Fruit fly (Drosophila melanogaster) whole organism, pupa: ENCODE data around the gene CG7367.

Experiments
- CG10348 ChIP-seq: fragments of 200-800 bp; sonication (Bioruptor generic); IDR thresholded peaks from 2 replicates; pipeline ENCODE4 v1.3.6; 2022; ENCODE audit warnings: missing biosample characterization, missing genetic modification characterization
- CG12605 ChIP-seq: fragments of 200-800 bp; sonication (Bioruptor generic); IDR thresholded peaks from 2 replicates; pipeline ENCODE4 v1.3.6; 2022; ENCODE audit warnings: missing biosample characterization, missing genetic modification characterization
- CG13204 ChIP-seq: fragments of 200-800 bp; sonication (Bioruptor generic); optimal IDR thresholded peaks from 2 replicates; lab custom pipeline; 2018; ENCODE audit warnings: missing biosample characterization, mild to moderate bottlenecking, missing genetic modification characterization, moderate library complexity
- CG14655 ChIP-seq: fragments of 200-800 bp; sonication (Bioruptor generic); optimal IDR thresholded peaks from 3 replicates; lab custom pipeline; 2017; ENCODE audit warnings: mild to moderate bottlenecking, missing biosample characterization, missing genetic modification reagents, missing genetic modification characterization
- CG15710 ChIP-seq: fragments of 200-800 bp; sonication (Bioruptor generic); optimal IDR thresholded peaks from 2 replicates; lab custom pipeline; 2018; ENCODE audit warnings: missing biosample characterization, mild to moderate bottlenecking, missing genetic modification characterization, moderate library complexity
- CG17806 ChIP-seq: fragments of 200-800 bp; sonication (Bioruptor generic); optimal IDR thresholded peaks from 2 replicates; lab custom pipeline; 2018; ENCODE audit warnings: missing biosample characterization, mild to moderate bottlenecking, missing genetic modification characterization, moderate library complexity
- CG32121 ChIP-seq: fragments of 200-800 bp; sonication (Bioruptor generic); IDR thresholded peaks from 2 replicates; pipeline ENCODE4 v1.3.6; 2022; ENCODE audit warnings: missing biosample characterization, missing genetic modification characterization
- CG34367 ChIP-seq: fragments of 200-800 bp; sonication (Bioruptor generic); optimal IDR thresholded peaks from 2 replicates; lab custom pipeline; 2018; ENCODE audit warnings: missing biosample characterization, mild to moderate bottlenecking, missing genetic modification characterization
- CG4496 ChIP-seq: fragments of 200-800 bp; sonication (Bioruptor generic); IDR thresholded peaks from 3 replicates; pipeline ENCODE4 v1.3.6; 2022; ENCODE audit warnings: missing biosample characterization, missing genetic modification characterization
- CG8159 ChIP-seq: fragments of 200-800 bp; sonication (Bioruptor generic); optimal IDR thresholded peaks from 3 replicates; lab custom pipeline; 2018; ENCODE audit warnings: missing biosample characterization, mild to moderate bottlenecking, missing genetic modification characterization, moderate library complexity
- CG8301 ChIP-seq: fragments of 200-800 bp; sonication (Bioruptor generic); optimal IDR thresholded peaks from 2 replicates; lab custom pipeline; 2018; ENCODE audit warnings: missing biosample characterization, mild to moderate bottlenecking, missing genetic modification characterization
- CG9948 ChIP-seq: fragments of 200-800 bp; sonication (Bioruptor generic); optimal IDR thresholded peaks from 2 replicates; lab custom pipeline; 2018; ENCODE audit warnings: missing biosample characterization, mild to moderate bottlenecking, missing genetic modification characterization, moderate library complexity
- D1 ChIP-seq: fragments of 200-800 bp; sonication (Bioruptor generic); optimal IDR thresholded peaks from 2 replicates; lab custom pipeline; 2018; ENCODE audit warnings: missing biosample characterization, mild to moderate bottlenecking, missing genetic modification characterization, moderate library complexity
- EcR ChIP-seq: fragments of 200-800 bp; sonication (Bioruptor generic); optimal IDR thresholded peaks from 3 replicates; lab custom pipeline; 2019; ENCODE audit warnings: missing biosample characterization, missing genetic modification characterization, mild to moderate bottlenecking, moderate library complexity, missing genetic modification reagents
- Ets98B ChIP-seq: fragments of 200-800 bp; sonication (Bioruptor generic); IDR thresholded peaks from 2 replicates; pipeline ENCODE4 v1.3.6; 2022; ENCODE audit warnings: missing biosample characterization, missing genetic modification characterization
- Pif1A ChIP-seq: fragments of 200-800 bp; sonication (Bioruptor generic); optimal IDR thresholded peaks from 3 replicates; lab custom pipeline; 2016; ENCODE audit warnings: missing biosample characterization, missing genetic modification characterization
- Pif1B ChIP-seq: fragments of 200-800 bp; sonication (Bioruptor generic); optimal IDR thresholded peaks from 3 replicates; lab custom pipeline; 2016; ENCODE audit warnings: missing biosample characterization, missing genetic modification characterization
- Snoo ChIP-seq: fragments of 200-800 bp; sonication (Bioruptor generic); optimal IDR thresholded peaks from 3 replicates; lab custom pipeline; 2017; ENCODE audit warnings: missing biosample characterization, mild to moderate bottlenecking, missing genetic modification characterization, inconsistent platforms
- fd96Ca ChIP-seq: fragments of 200-800 bp; sonication (Bioruptor generic); IDR thresholded peaks from 3 replicates; pipeline ENCODE4 v1.3.6; 2022; ENCODE audit warnings: missing biosample characterization, missing genetic modification characterization
- gl ChIP-seq: fragments of 200-800 bp; sonication (Bioruptor generic); optimal IDR thresholded peaks from 2 replicates; lab custom pipeline; 2018; ENCODE audit warnings: missing biosample characterization, mild to moderate bottlenecking, missing genetic modification characterization
- rn ChIP-seq: fragments of 200-800 bp; sonication (Bioruptor generic); IDR thresholded peaks from 2 replicates; pipeline ENCODE4 v1.3.6; 2022; ENCODE audit warnings: missing biosample characterization, missing genetic modification characterization

Gene CG7367

dm6 chr2L:8039688-8040087, at the start of gene CG7367:
CG7367 (minus strand) TSS chr2L:8039788.
- TF ChIP-seq fd96Ca (GFP tag; lab: Robert Waterston, UW) (no peak), CG14655 (GFP tag; lab: Kevin White, UChicago) (no peak), gl (tag; lab: Kevin White, UChicago) (no peak), CG10348 (GFP tag; lab: Robert Waterston, UW) (no peak), CG4496 (GFP tag; lab: Robert Waterston, UW) (no peak), CG34367 (tag; lab: Kevin White, UChicago) (no peak), Pif1A (GFP tag; lab: Kevin White, UChicago) (no peak)

- peak; percentile 23 for TF ChIP-seq CG8301 (tag; lab: Kevin White, UChicago)
- peak; percentile 19 for TF ChIP-seq CG14655 (GFP tag; lab: Kevin White, UChicago)
- peak; percentile 36 for TF ChIP-seq Pif1A (GFP tag; lab: Kevin White, UChicago)
- TF ChIP-seq rn (GFP tag; lab: Robert Waterston, UW), result no peak
- peak; percentile 20; the same call in 1 of the 2 replicates for TF ChIP-seq Ets98B
- no peak for TF ChIP-seq fd96Ca (GFP tag; lab: Robert Waterston, UW)
- no peak for TF ChIP-seq Snoo (tag; lab: Kevin White, UChicago)
- peak; percentile 27; the same call in 1 of the 3 replicates for TF ChIP-seq CG4496 (GFP tag; lab: Robert Waterston, UW)
- TF ChIP-seq, all 21 proteins: peak for 5
These were observed 48.6 kb upstream of the CG7367 start for dm6 chr2L:8088025-8088789.

- no peak for TF ChIP-seq Ets98B
- TF ChIP-seq EcR, result peak; percentile 5
- TF ChIP-seq CG14655 (GFP tag; lab: Kevin White, UChicago), result no peak
- no peak for TF ChIP-seq CG9948
- TF ChIP-seq rn (GFP tag; lab: Robert Waterston, UW), result no peak
These were observed 47.8 kb upstream of the CG7367 start for dm6 chr2L:8087468-8087789.

- TF ChIP-seq gl (tag; lab: Kevin White, UChicago), result no peak
- peak; percentile 18 for TF ChIP-seq CG14655 (GFP tag; lab: Kevin White, UChicago)
- no peak for TF ChIP-seq Pif1B (GFP tag; lab: Kevin White, UChicago)
- TF ChIP-seq CG32121, result 0 out of 2 replicates have a peak, but pooled peaks have one; percentile 26
These were observed 47.3 kb upstream of the CG7367 start for dm6 chr2L:8086736-8087467.

dm6 chr2L:8085466-8086164, 46.0 kb upstream of the CG7367 start:
- 0 out of 3 replicates have a peak, but pooled peaks have one; percentile 44 for TF ChIP-seq CG4496 (GFP tag; lab: Robert Waterston, UW)
- TF ChIP-seq CG34367 (tag; lab: Kevin White, UChicago), result no peak

- TF ChIP-seq CG8301 (tag; lab: Kevin White, UChicago), result peak; percentile 4
- no peak for TF ChIP-seq Snoo (tag; lab: Kevin White, UChicago)
- no peak for TF ChIP-seq gl (tag; lab: Kevin White, UChicago)
- peak; percentile 48 for TF ChIP-seq EcR
- TF ChIP-seq CG34367 (tag; lab: Kevin White, UChicago), result no peak
- TF ChIP-seq Ets98B, result no peak
- no peak for TF ChIP-seq Pif1A (GFP tag; lab: Kevin White, UChicago)
- no peak for TF ChIP-seq CG4496 (GFP tag; lab: Robert Waterston, UW)
- no peak for TF ChIP-seq Pif1B (GFP tag; lab: Kevin White, UChicago)
- no peak for TF ChIP-seq CG8159 (tag; lab: Kevin White, UChicago)
- no peak for TF ChIP-seq rn (GFP tag; lab: Robert Waterston, UW)
- TF ChIP-seq CG15710 (tag; lab: Kevin White, UChicago), result no peak
- 0 out of 3 replicates have a peak, but pooled peaks have one; percentile 19 for TF ChIP-seq fd96Ca (GFP tag; lab: Robert Waterston, UW)
- TF ChIP-seq CG14655 (GFP tag; lab: Kevin White, UChicago), result peak; percentile 23
- TF ChIP-seq CG10348 (GFP tag; lab: Robert Waterston, UW), result no peak
- peak; percentile 27 for TF ChIP-seq CG13204 (GFP tag; lab: Kevin White, UChicago)
- TF ChIP-seq CG17806 (tag; lab: Kevin White, UChicago), result no peak
- no peak for TF ChIP-seq D1 (tag; lab: Kevin White, UChicago)
- no peak for TF ChIP-seq CG9948
- TF ChIP-seq CG12605 (GFP tag; lab: Robert Waterston, UW), result no peak; the same call in 1 of the 2 replicates
- no peak for TF ChIP-seq CG32121
These were observed 45.0 kb upstream of the CG7367 start for dm6 chr2L:8084349-8085203.
